Worm (Caenorhabditis elegans): ENCODE results near the gene Y39B6A.34.

DNA sequence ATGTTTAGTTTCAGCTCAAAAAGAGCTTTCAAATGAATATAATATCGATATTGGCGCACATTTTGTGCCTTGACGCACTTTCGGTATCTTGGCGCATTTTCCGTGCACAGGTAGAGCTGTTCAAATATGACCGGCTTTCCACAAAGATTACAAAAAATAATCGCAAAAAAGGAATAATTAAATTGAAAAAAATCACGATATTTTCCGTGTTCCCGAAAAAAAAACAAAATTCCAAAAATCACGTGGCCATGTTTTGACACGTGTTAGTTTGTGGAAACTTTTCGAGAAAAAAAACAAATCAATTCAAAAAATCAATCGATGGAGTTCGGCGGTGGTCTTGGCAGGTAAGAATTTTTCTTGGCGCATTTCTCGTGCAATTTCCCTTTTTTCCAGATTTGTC lies 25.3 kb downstream of the Y39B6A.34 start, which contains the start of gene Y39B6A.25:
- TF ChIP-seq ceh-28 (tag; optimal IDR thresholded peaks at IDR 0.05) (no peak), ztf-4 (tag; optimal IDR thresholded peaks at IDR 0.05) (no peak), snpc-4 (tag; optimal IDR thresholded peaks at IDR 0.05) (no peak), ceh-82 (tag; optimal IDR thresholded peaks at IDR 0.05) (no peak), elt-2 (tag; optimal IDR thresholded peaks at IDR 0.05) (no peak), pha-4 (tag; optimal IDR thresholded peaks at IDR 0.05) (no peak), nhr-237 (tag; optimal IDR thresholded peaks at IDR 0.05) (no peak), tbx-2 (tag; optimal IDR thresholded peaks at IDR 0.05) (no peak), egl-27 (tag; optimal IDR thresholded peaks at IDR 0.05) (no peak), ama-1 (optimal IDR thresholded peaks at IDR 0.05) (no peak), unc-62 (GFP tag; optimal IDR thresholded peaks at IDR 0.05) (no peak), jun-1 (tag; optimal IDR thresholded peaks at IDR 0.05) (no peak), nfya-1 (tag; optimal IDR thresholded peaks at IDR 0.05; ENCODE audit: insufficient read depth) (no peak)
